Worm (Caenorhabditis elegans): ENCODE measurements around the gene F36H9.10.
"Not testable (repeated sequence)": the region's sequence is repeated elsewhere in the genome, so short reads cannot be mapped to it uniquely, and the experiment has no call there.

The F36H9.10 gene

ce11 chrV:1807160-1807559, 9.2 kb downstream of the F36H9.10 start, which contains the start of gene srt-42:
TSS of gene srt-42 (plus strand) at chrV:1807460.
- TF ChIP-seq spr-3 (GFP tag; optimal IDR thresholded peaks at IDR 0.05): no peak
- no peak for TF ChIP-seq nhr-6 (tag; optimal IDR thresholded peaks at IDR 0.05)
- TF ChIP-seq aly-2 (tag; optimal IDR thresholded peaks at IDR 0.05): no peak

- no peak for TF ChIP-seq lin-39 (tag; optimal IDR thresholded peaks at IDR 0.05)
- TF ChIP-seq lin-15B (tag; optimal IDR thresholded peaks at IDR 0.05): no peak
- no peak for TF ChIP-seq zip-11 (GFP tag; IDR thresholded peaks at IDR 0.05)
- TF ChIP-seq madf-9 (GFP tag; conservative IDR thresholded peaks at IDR 0.05): no peak
- no peak for TF ChIP-seq T20F7.1 (GFP tag; optimal IDR thresholded peaks at IDR 0.05)
- TF ChIP-seq attf-4 (tag; optimal IDR thresholded peaks at IDR 0.05): no peak
- TF ChIP-seq ceh-20 (GFP tag; IDR thresholded peaks at IDR 0.05): no peak
- TF ChIP-seq vab-7 (GFP tag; IDR thresholded peaks at IDR 0.05): no peak
- no peak for TF ChIP-seq spr-3 (GFP tag; optimal IDR thresholded peaks at IDR 0.05)
- TF ChIP-seq snpc-1.2 (GFP tag; IDR thresholded peaks at IDR 0.05): no peak
- no peak for TF ChIP-seq nhr-25 (tag; optimal IDR thresholded peaks at IDR 0.05; ENCODE audit: borderline replicate concordance, insufficient read depth)
- TF ChIP-seq nhr-28 (tag; optimal IDR thresholded peaks at IDR 0.05): no peak
- TF ChIP-seq jun-1 (tag; optimal IDR thresholded peaks at IDR 0.05): no peak
- no peak for TF ChIP-seq F26F4.8 (GFP tag; conservative IDR thresholded peaks at IDR 0.05)
- no peak for TF ChIP-seq arid-1 (GFP tag; conservative IDR thresholded peaks at IDR 0.05)
- TF ChIP-seq nhr-76 (tag; optimal IDR thresholded peaks at IDR 0.05): no peak
- TF ChIP-seq nhr-111 (GFP tag; optimal IDR thresholded peaks at IDR 0.05): no peak
- no peak for TF ChIP-seq ZK337.2 (GFP tag; IDR thresholded peaks at IDR 0.05)
- no peak for TF ChIP-seq ztf-11 (tag; optimal IDR thresholded peaks at IDR 0.05)
- no peak for TF ChIP-seq hif-1 (tag; optimal IDR thresholded peaks at IDR 0.05)
These were observed 13.0 kb downstream of the F36H9.10 start, which contains the start of gene Y46H3A.4 for ce11 chrV:1811035-1811434. TSS of gene Y46H3A.4 (minus strand) at chrV:1811135.

ce11 chrV:1814784-1815183, 16.8 kb downstream of the F36H9.10 start, which contains the start of gene Y46H3A.5:
TSS of gene Y46H3A.5 (minus strand) at chrV:1814884.
- not testable (repeated sequence) for TF ChIP-seq zfp-3 (GFP tag; conservative IDR thresholded peaks at IDR 0.05); F37D6.2 (tag; optimal IDR thresholded peaks at IDR 0.05); dmd-9 (GFP tag; IDR thresholded peaks at IDR 0.05)

ce11 chrV:1820016-1820415, 22.0 kb downstream of the F36H9.10 start:
- TF ChIP-seq ces-1 (GFP tag; optimal IDR thresholded peaks at IDR 0.05) (no peak), F49E8.2 (tag; optimal IDR thresholded peaks at IDR 0.05; ENCODE audit: borderline replicate concordance) (no peak), set-16 (GFP tag; IDR thresholded peaks at IDR 0.05) (0 out of 2 replicates have a peak, but pooled peaks have one; percentile 13), unc-62 (GFP tag; optimal IDR thresholded peaks at IDR 0.05 in 1 of 2) (peak in 1 of 2 experiments; percentile 71), unc-62 (tag; optimal IDR thresholded peaks at IDR 0.05) (no peak)

- TF ChIP-seq lin-38 (GFP tag; IDR thresholded peaks at IDR 0.05): peak; percentile 49; the same call in 1 of the 2 replicates
- no peak for TF ChIP-seq madf-5 (GFP tag; IDR thresholded peaks at IDR 0.05)
- no peak for TF ChIP-seq ama-1 (optimal IDR thresholded peaks at IDR 0.05)
- TF ChIP-seq F37D6.2 (tag; optimal IDR thresholded peaks at IDR 0.05): no peak
- TF ChIP-seq egl-27 (tag; optimal IDR thresholded peaks at IDR 0.05): no peak
- TF ChIP-seq mdt-29 (GFP tag; IDR thresholded peaks at IDR 0.05): no peak
- TF ChIP-seq nhr-11 (tag; optimal IDR thresholded peaks at IDR 0.05): no peak
- no peak for TF ChIP-seq mdl-1 (tag; optimal IDR thresholded peaks at IDR 0.05)
These were observed 22.7 kb downstream of the F36H9.10 start for ce11 chrV:1820749-1821148.

Measured in whole organism, L4 larva.